Worm (Caenorhabditis elegans) whole organism, early embryonic: ENCODE measurements around the gene pgap-3.
A peak's percentile ranks its signal among the peaks of the same experiment; 100 is the strongest.

Source experiments
- B0310.2 ChIP-seq: sonication (generic microtip); optimal IDR thresholded peaks from 2 replicates; lab custom pipeline; 2016; ENCODE audit warnings: mild to moderate bottlenecking, missing genetic modification characterization, missing compliant biosample characterization
- F13C5.2 ChIP-seq: sonication (generic microtip); optimal IDR thresholded peaks from 2 replicates; lab custom pipeline; 2017; ENCODE audit warnings: mild to moderate bottlenecking, missing genetic modification characterization, inconsistent platforms, missing compliant biosample characterization
- aly-1 ChIP-seq: sonication (generic microtip); optimal IDR thresholded peaks from 2 replicates; lab custom pipeline; 2016; ENCODE audit warnings: missing genetic modification characterization, missing compliant biosample characterization
- ama-1 ChIP-seq: fragments of 150-350 bp; optimal IDR thresholded peaks from 2 replicates; lab custom pipeline; 2014
- ceh-13 ChIP-seq: fragments of 200-800 bp; sonication (Bioruptor generic); optimal IDR thresholded peaks from 2 replicates; lab custom pipeline; 2018; ENCODE audit warnings: mild to moderate bottlenecking, missing genetic modification characterization, missing compliant biosample characterization
- ceh-36 ChIP-seq: sonication (generic microtip); optimal IDR thresholded peaks from 2 replicates; lab custom pipeline; 2016; ENCODE audit warnings: missing genetic modification characterization, inconsistent platforms, missing compliant biosample characterization
- ets-7 ChIP-seq: sonication (generic microtip); optimal IDR thresholded peaks from 2 replicates; lab custom pipeline; 2016; ENCODE audit warnings: missing genotype, missing genetic modification characterization, missing compliant biosample characterization
- flt-1 ChIP-seq: fragments of 200-800 bp; sonication (Bioruptor generic); IDR thresholded peaks from 2 replicates; pipeline ENCODE4 v1.3.6; 2022; ENCODE audit warnings: missing genetic modification characterization, missing compliant biosample characterization
- hmbx-1 ChIP-seq: sonication (generic microtip); optimal IDR thresholded peaks from 2 replicates; lab custom pipeline; 2016; ENCODE audit warnings: mild to moderate bottlenecking, missing genetic modification characterization, missing compliant biosample characterization
- hmg-4 ChIP-seq: fragments of 200-800 bp; sonication (Bioruptor generic); optimal IDR thresholded peaks from 2 replicates; lab custom pipeline; 2018; ENCODE audit warnings: mild to moderate bottlenecking, missing genetic modification characterization, missing compliant biosample characterization
- hnd-1 ChIP-seq: sonication (generic microtip); optimal IDR thresholded peaks from 2 replicates; lab custom pipeline; 2016; ENCODE audit warnings: missing genetic modification characterization, missing compliant biosample characterization
- pes-1 ChIP-seq: fragments of 200-800 bp; sonication (Bioruptor generic); IDR thresholded peaks from 2 replicates; pipeline ENCODE4 v1.3.6; 2022; ENCODE audit warnings: missing genetic modification reagents, missing genetic modification characterization, missing compliant biosample characterization
- scrt-1 ChIP-seq: fragments of 200-800 bp; sonication (Bioruptor generic); IDR thresholded peaks from 2 replicates; pipeline ENCODE4 v1.3.6; 2022; ENCODE audit warnings: missing genetic modification characterization, missing compliant biosample characterization
- sea-1 ChIP-seq: fragments of 200-800 bp; sonication (Bioruptor generic); conservative IDR thresholded peaks from 2 replicates; pipeline ENCODE4 v1.3.6; 2022; ENCODE audit warnings: missing genetic modification characterization, missing compliant biosample characterization
- tbx-11 ChIP-seq: fragments of 200-800 bp; sonication (Bioruptor generic); IDR thresholded peaks from 2 replicates; pipeline ENCODE4 v1.3.6; 2022; ENCODE audit warnings: missing genetic modification characterization, missing compliant biosample characterization
- tbx-37 ChIP-seq: fragments of 200-800 bp; sonication (Bioruptor generic); conservative IDR thresholded peaks from 2 replicates; pipeline ENCODE4 v1.3.6; 2022; ENCODE audit warnings: missing genetic modification reagents, missing genetic modification characterization, missing compliant biosample characterization
- tra-4 ChIP-seq: sonication (generic microtip); optimal IDR thresholded peaks from 2 replicates; lab custom pipeline; 2017; ENCODE audit warnings: missing genetic modification characterization, missing compliant biosample characterization

Gene pgap-3

ce11 chrV:6034714-6035113 lies 13.0 kb downstream of the pgap-3 start, which contains the start of gene dhs-17:
Gene dhs-17, minus strand, starts transcription at chrV:6034814.
- TF ChIP-seq hnd-1 (tag; lab: Kevin White, UChicago) (no peak), hmbx-1 (tag; lab: Kevin White, UChicago) (no peak), ets-7 (no peak), sea-1 (GFP tag; lab: Robert Waterston, UW) (no peak), scrt-1 (no peak), ama-1 (lab: Kevin White, UChicago) (no peak), pes-1 (GFP tag; lab: Robert Waterston, UW) (no peak)

DNA sequence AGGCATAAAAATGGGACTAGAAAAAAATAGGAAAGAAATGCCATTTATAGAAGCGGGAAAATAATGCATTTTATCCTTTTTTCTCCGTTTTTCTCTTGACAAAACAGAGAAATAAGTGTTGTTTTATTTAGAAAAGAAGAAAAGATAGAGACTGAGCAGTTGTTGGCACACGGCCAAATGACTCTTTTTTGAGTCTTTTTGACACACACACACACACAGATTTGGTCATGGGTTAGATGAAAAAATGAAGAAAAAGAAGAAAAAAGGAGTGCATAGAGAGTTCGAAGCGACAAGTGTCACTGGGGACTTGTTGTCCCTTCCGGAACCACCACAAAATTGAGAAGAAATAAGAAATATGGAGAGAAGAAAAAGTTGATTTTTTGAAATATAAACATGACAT lies 14.2 kb downstream of the pgap-3 start:
- TF ChIP-seq pes-1 (GFP tag; lab: Robert Waterston, UW) (no peak), hmg-4 (no peak), tbx-11 (no peak)

DNA sequence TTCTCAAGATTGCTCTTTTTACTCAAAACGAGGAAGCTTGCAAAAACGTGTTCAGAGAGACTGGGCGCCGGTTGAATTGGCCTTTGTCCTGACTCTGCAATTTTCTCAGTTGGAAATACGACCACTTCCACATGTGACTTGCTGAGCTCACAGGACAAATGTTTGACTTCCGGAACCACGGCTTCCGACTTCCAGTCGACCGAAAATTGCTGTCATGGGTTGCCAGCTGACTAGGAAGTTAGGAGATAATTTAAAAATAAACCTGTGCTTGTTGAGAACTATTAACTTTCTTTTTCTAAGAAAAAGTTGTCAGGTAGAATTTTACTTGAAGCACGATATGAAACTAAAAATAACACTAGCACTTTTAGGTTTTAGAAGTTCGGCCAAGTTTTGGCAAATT lies 16.1 kb downstream of the pgap-3 start:
- TF ChIP-seq tbx-37 (GFP tag; lab: Robert Waterston, UW): no peak
- no peak for TF ChIP-seq B0310.2
- no peak for TF ChIP-seq ceh-36 (tag; lab: Kevin White, UChicago)
- no peak for TF ChIP-seq tra-4 (tag; lab: Kevin White, UChicago)
- no peak for TF ChIP-seq pes-1 (GFP tag; lab: Robert Waterston, UW)
- TF ChIP-seq hmbx-1 (tag; lab: Kevin White, UChicago): no peak

- TF ChIP-seq scrt-1: no peak
- no peak for TF ChIP-seq sea-1 (GFP tag; lab: Robert Waterston, UW)
- TF ChIP-seq pes-1 (GFP tag; lab: Robert Waterston, UW): no peak
Observed at ce11 chrV:6030559-6030975, 17.2 kb downstream of the pgap-3 start.

- TF ChIP-seq tbx-11: no peak
- no peak for TF ChIP-seq ceh-36 (tag; lab: Kevin White, UChicago)
- TF ChIP-seq pes-1 (GFP tag; lab: Robert Waterston, UW): no peak
- no peak for TF ChIP-seq aly-1 (tag; lab: Kevin White, UChicago)
- no peak for TF ChIP-seq flt-1 (GFP tag; lab: Robert Waterston, UW)
- TF ChIP-seq hmg-4: no peak
- no peak for TF ChIP-seq B0310.2
- no peak for TF ChIP-seq F13C5.2 (tag; lab: Kevin White, UChicago)
- TF ChIP-seq ama-1 (lab: Kevin White, UChicago): no peak
- TF ChIP-seq sea-1 (GFP tag; lab: Robert Waterston, UW): no peak
- TF ChIP-seq tra-4 (tag; lab: Kevin White, UChicago): no peak
- TF ChIP-seq hnd-1 (tag; lab: Kevin White, UChicago): no peak
- TF ChIP-seq ceh-13 (GFP tag; lab: Kevin White, UChicago): no peak
- no peak for TF ChIP-seq tbx-37 (GFP tag; lab: Robert Waterston, UW)
- TF ChIP-seq hmbx-1 (tag; lab: Kevin White, UChicago): no peak
- TF ChIP-seq scrt-1: no peak
Observed at ce11 chrV:6022076-6022475, 25.6 kb downstream of the pgap-3 start.

- TF ChIP-seq tbx-11: no peak
- no peak for TF ChIP-seq hmg-4
- TF ChIP-seq F13C5.2 (tag; lab: Kevin White, UChicago): no peak
- TF ChIP-seq ceh-36 (tag; lab: Kevin White, UChicago): no peak
- no peak for TF ChIP-seq sea-1 (GFP tag; lab: Robert Waterston, UW)
- no peak for TF ChIP-seq ama-1 (lab: Kevin White, UChicago)
- TF ChIP-seq tra-4 (tag; lab: Kevin White, UChicago): no peak
- TF ChIP-seq pes-1 (GFP tag; lab: Robert Waterston, UW): no peak
- TF ChIP-seq scrt-1: no peak
- no peak for TF ChIP-seq hmbx-1 (tag; lab: Kevin White, UChicago)
Observed at ce11 chrV:6018944-6019450, 28.7 kb downstream of the pgap-3 start, which contains the start of gene picc-1. Gene picc-1, plus strand, starts transcription at chrV:6018994.

ce11 chrV:6017630-6018029 lies 30.1 kb downstream of the pgap-3 start, which contains the start of the genes rpt-2 and aps-1:
Gene rpt-2, minus strand, starts transcription at chrV:6017669.
Gene aps-1, plus strand, starts transcription at chrV:6017970.
- TF ChIP-seq sea-1 (GFP tag; lab: Robert Waterston, UW) (no peak), F13C5.2 (tag; lab: Kevin White, UChicago) (peak; percentile 48)

- TF ChIP-seq sea-1 (GFP tag; lab: Robert Waterston, UW) (no peak), hmbx-1 (tag; lab: Kevin White, UChicago) (no peak), F13C5.2 (tag; lab: Kevin White, UChicago) (no peak), ceh-13 (GFP tag; lab: Kevin White, UChicago) (no peak), aly-1 (tag; lab: Kevin White, UChicago) (no peak), ama-1 (lab: Kevin White, UChicago) (no peak), tra-4 (tag; lab: Kevin White, UChicago) (no peak)
Observed at ce11 chrV:6016097-6016496, 31.6 kb downstream of the pgap-3 start.

DNA sequence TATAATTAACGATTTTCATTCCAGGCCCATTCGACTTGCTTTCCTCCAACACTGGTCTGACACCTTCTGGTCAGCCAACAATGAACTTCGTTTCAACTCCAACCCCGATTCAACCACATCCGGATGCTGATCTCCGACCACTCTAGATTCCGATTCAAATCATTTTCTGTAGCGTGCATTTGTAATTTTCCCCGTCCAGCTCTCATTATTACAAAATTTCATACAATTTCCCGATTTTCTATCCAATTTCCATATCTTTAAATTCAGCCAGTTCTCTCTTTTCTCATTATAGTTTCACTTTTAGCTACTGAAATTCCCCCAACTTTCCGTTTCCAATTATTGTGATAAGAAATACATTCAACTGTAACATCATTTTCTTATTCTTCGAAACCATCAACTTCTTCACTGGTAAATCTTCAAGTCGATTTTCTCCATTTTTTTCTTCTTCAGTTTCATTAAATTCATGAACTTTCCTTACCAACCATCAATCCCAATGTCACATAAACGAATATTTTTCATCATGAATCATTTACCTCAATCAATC lies 32.1 kb downstream of the pgap-3 start:
- no peak for TF ChIP-seq hmg-4
- TF ChIP-seq B0310.2: no peak
- TF ChIP-seq tra-4 (tag; lab: Kevin White, UChicago): no peak
- TF ChIP-seq ets-7: no peak
- TF ChIP-seq hnd-1 (tag; lab: Kevin White, UChicago): no peak
- TF ChIP-seq tbx-11: no peak
- no peak for TF ChIP-seq tbx-37 (GFP tag; lab: Robert Waterston, UW)
- no peak for TF ChIP-seq hmbx-1 (tag; lab: Kevin White, UChicago)
- no peak for TF ChIP-seq ama-1 (lab: Kevin White, UChicago)
- TF ChIP-seq sea-1 (GFP tag; lab: Robert Waterston, UW): no peak
- TF ChIP-seq F13C5.2 (tag; lab: Kevin White, UChicago): no peak
- TF ChIP-seq ceh-36 (tag; lab: Kevin White, UChicago): no peak
- no peak for TF ChIP-seq flt-1 (GFP tag; lab: Robert Waterston, UW)
- TF ChIP-seq pes-1 (GFP tag; lab: Robert Waterston, UW): no peak
